Worm (Caenorhabditis elegans) whole organism, L4 larva: Measurements from ENCODE around the gene ttx-3.

Experiments
- ama-1 ChIP-seq: fragments of 150-350 bp; optimal IDR thresholded peaks from 2 replicates; lab custom pipeline; 2014; ENCODE audit warnings: inconsistent platforms, mixed read lengths
- daf-12 ChIP-seq: fragments of 150-350 bp; optimal IDR thresholded peaks from 2 replicates; lab custom pipeline; 2014; ENCODE audit warnings: missing biosample characterization, missing genetic modification reagents, missing genetic modification characterization
- fos-1 ChIP-seq: fragments of 150-350 bp; optimal IDR thresholded peaks from 2 replicates; lab custom pipeline; 2014; ENCODE audit warnings: missing biosample characterization, missing genetic modification characterization
- hif-1 ChIP-seq, 2 experiments: sonication (generic microtip); optimal IDR thresholded peaks; 2 replicates each; lab custom pipeline; 2016 to 2017; ENCODE audit warnings: missing compliant biosample characterization in 2 of 2, missing genetic modification characterization in 2 of 2, missing genetic modification reagents in 2 of 2, missing genotype in 2 of 2, mild to moderate bottlenecking in 1 of 2
- nhr-28 ChIP-seq: fragments of 150-350 bp; optimal IDR thresholded peaks from 2 replicates; lab custom pipeline; 2014; ENCODE audit warnings: missing biosample characterization, missing genetic modification characterization
- nhr-42 ChIP-seq: fragments of 200-800 bp; sonication (Bioruptor generic); IDR thresholded peaks from 2 replicates; pipeline ENCODE4 v1.3.6; 2022; ENCODE audit warnings: missing genetic modification characterization, missing compliant biosample characterization
- pha-4 ChIP-seq, 2 experiments: fragments of 150-350 bp in 1 of 2; fragments of 200-800 bp in 1 of 2; sonication (Bioruptor generic) in 1 of 2; IDR thresholded peaks in 1 of 2; optimal IDR thresholded peaks in 1 of 2; 2 replicates each; pipeline versions ENCODE4 v1.3.6 to Lab custom; 2014 to 2022; ENCODE audit warnings: missing genetic modification characterization in 2 of 2, missing genetic modification reagents in 2 of 2, missing biosample characterization in 1 of 2, missing compliant biosample characterization in 1 of 2
- pqm-1 ChIP-seq: sonication (generic microtip); optimal IDR thresholded peaks from 2 replicates; lab custom pipeline; 2017; ENCODE audit warnings: missing biosample characterization, missing genetic modification characterization
- skn-1 ChIP-seq: fragments of 150-350 bp; optimal IDR thresholded peaks from 2 replicates; lab custom pipeline; 2014; ENCODE audit warnings: missing biosample characterization, missing genetic modification characterization
- snpc-4 ChIP-seq: fragments of 150-350 bp; optimal IDR thresholded peaks from 2 replicates; lab custom pipeline; 2014; ENCODE audit warnings: missing biosample characterization, missing genetic modification characterization
- unc-62 ChIP-seq, 3 experiments: fragments of 150-350 bp in 1 of 3; sonication (generic microtip); optimal IDR thresholded peaks in 2 of 3; peaks in 1 of 3; 1 replicate in 1 of 3; 2 replicates in 2 of 3; lab custom pipeline; 2014 to 2017; ENCODE audit warnings: missing biosample characterization in 3 of 3, missing genetic modification characterization in 3 of 3, missing genetic modification reagents in 3 of 3, missing genotype in 1 of 3

ce11 chrX:11790600-11790999, 21.4 kb upstream of the ttx-3 start:
- TF ChIP-seq skn-1 (tag; lab: Kevin White, UChicago) (no peak), nhr-42 (GFP tag; lab: Robert Waterston, UW) (no peak), snpc-4 (tag; lab: Kevin White, UChicago) (no peak), fos-1 (tag; lab: Kevin White, UChicago) (no peak), pqm-1 (tag; lab: Kevin White, UChicago) (peak; percentile 43), pha-4 (GFP tag; IDR thresholded peaks at IDR 0.05; lab: Robert Waterston, UW) (no peak), pha-4 (tag; optimal IDR thresholded peaks at IDR 0.05; lab: Kevin White, UChicago) (peak; percentile 51), hif-1 (tag; optimal IDR thresholded peaks at IDR 0.05; lab: Kevin White, UChicago) (no peak), nhr-28 (peak; percentile 68), ama-1 (no peak), daf-12 (tag; lab: Kevin White, UChicago) (no peak), unc-62 (GFP tag; optimal IDR thresholded peaks at IDR 0.05 in 1 of 2; lab: Kevin White, UChicago) (peak in 1 of 2 experiments; percentile 94), unc-62 (tag; optimal IDR thresholded peaks at IDR 0.05; lab: Kevin White, UChicago) (no peak)
